Fruit fly (Drosophila melanogaster) whole organism, embryonic: ENCODE results near the gene CG5805.
A peak's percentile ranks its signal among the peaks of the same experiment; 100 is the strongest.

ENCODE experiments used
- Ada2b ChIP-seq: fragments of 200-800 bp; sonication (Bioruptor generic); IDR thresholded peaks from 2 replicates; pipeline ENCODE4 v1.3.6; 2022; ENCODE audit warnings: missing biosample characterization, missing genetic modification characterization
- Adf1 ChIP-seq: fragments of 200-800 bp; sonication (Bioruptor generic); IDR thresholded peaks from 2 replicates; pipeline ENCODE4 v1.3.6; 2022; ENCODE audit warnings: missing biosample characterization, missing genetic modification characterization
- Aef1 ChIP-seq: fragments of 200-800 bp; sonication (Bioruptor generic); IDR thresholded peaks from 3 replicates; pipeline ENCODE4 v1.3.6; 2022; ENCODE audit warnings: missing biosample characterization, missing genetic modification characterization
- B-H2 ChIP-seq: fragments of 200-800 bp; sonication (Bioruptor generic); optimal IDR thresholded peaks from 2 replicates; lab custom pipeline; 2018; ENCODE audit warnings: missing biosample characterization, mild to moderate bottlenecking, missing genetic modification characterization
- CG10979 ChIP-seq: fragments of 200-800 bp; sonication (Bioruptor generic); optimal IDR thresholded peaks from 2 replicates; lab custom pipeline; 2018; ENCODE audit warnings: missing biosample characterization, mild to moderate bottlenecking, missing genetic modification characterization, moderate library complexity
- CG11093 ChIP-seq: fragments of 200-800 bp; sonication (Bioruptor generic); IDR thresholded peaks from 3 replicates; pipeline ENCODE4 v1.3.6; 2022; ENCODE audit warnings: missing biosample characterization, missing genetic modification characterization
- CG11456 ChIP-seq: fragments of 200-800 bp; sonication (Bioruptor generic); IDR thresholded peaks from 3 replicates; pipeline ENCODE4 v1.3.6; 2022; ENCODE audit warnings: missing biosample characterization, missing genetic modification characterization
- CG1233 ChIP-seq: fragments of 200-800 bp; sonication (Bioruptor generic); optimal IDR thresholded peaks from 4 replicates; lab custom pipeline; 2018; ENCODE audit warnings: missing biosample characterization, mild to moderate bottlenecking, missing genetic modification characterization
- CG12744 ChIP-seq: fragments of 200-800 bp; sonication (Bioruptor generic); optimal IDR thresholded peaks from 2 replicates; lab custom pipeline; 2016; ENCODE audit warnings: missing biosample characterization, missing genetic modification characterization
- CG13123 ChIP-seq: fragments of 200-800 bp; sonication (Bioruptor generic); optimal IDR thresholded peaks from 2 replicates; lab custom pipeline; 2016; ENCODE audit warnings: missing biosample characterization, missing genetic modification characterization
- CG13775 ChIP-seq: fragments of 200-800 bp; sonication (Bioruptor generic); optimal IDR thresholded peaks from 3 replicates; lab custom pipeline; 2017; ENCODE audit warnings: missing biosample characterization, mild to moderate bottlenecking, missing genetic modification characterization
- CG14014 ChIP-seq: fragments of 200-800 bp; sonication (Bioruptor generic); IDR thresholded peaks from 2 replicates; pipeline ENCODE4 v1.3.6; 2022; ENCODE audit warnings: missing biosample characterization, missing genetic modification characterization
- CG16815 ChIP-seq: fragments of 200-800 bp; sonication (Bioruptor generic); optimal IDR thresholded peaks from 3 replicates; lab custom pipeline; 2017; ENCODE audit warnings: missing biosample characterization, mild to moderate bottlenecking, missing genetic modification characterization
- CG2120 ChIP-seq: fragments of 200-800 bp; sonication (Bioruptor generic); optimal IDR thresholded peaks from 3 replicates; lab custom pipeline; 2016; ENCODE audit warnings: missing biosample characterization, missing genetic modification characterization
- CG2875 ChIP-seq: fragments of 200-800 bp; sonication (Bioruptor generic); optimal IDR thresholded peaks from 2 replicates; lab custom pipeline; 2017; ENCODE audit warnings: missing biosample characterization, mild to moderate bottlenecking, missing genetic modification characterization, missing genetic modification reagents
- CG30020 ChIP-seq: fragments of 200-800 bp; optimal IDR thresholded peaks from 2 replicates; lab custom pipeline; 2019; ENCODE audit warnings: missing biosample characterization, mild to moderate bottlenecking, missing genetic modification characterization, moderate library complexity
- CG30403 ChIP-seq: fragments of 200-800 bp; sonication (Bioruptor generic); optimal IDR thresholded peaks from 3 replicates; lab custom pipeline; 2016; ENCODE audit warnings: missing biosample characterization, missing genetic modification characterization
- CG3281 ChIP-seq: fragments of 200-800 bp; sonication (Bioruptor generic); optimal IDR thresholded peaks from 3 replicates; lab custom pipeline; 2017; ENCODE audit warnings: missing biosample characterization, mild to moderate bottlenecking, missing genetic modification characterization
- CG6854 ChIP-seq: fragments of 200-800 bp; sonication (Bioruptor generic); optimal IDR thresholded peaks from 3 replicates; lab custom pipeline; 2017; ENCODE audit warnings: missing biosample characterization, mild to moderate bottlenecking, missing genetic modification characterization
- CG7357 ChIP-seq: fragments of 200-800 bp; sonication (Bioruptor generic); IDR thresholded peaks from 3 replicates; pipeline ENCODE4 v1.3.6; 2022; ENCODE audit warnings: missing biosample characterization, missing genetic modification characterization
- CG7786 ChIP-seq: fragments of 200-800 bp; sonication (Bioruptor generic); optimal IDR thresholded peaks from 2 replicates; lab custom pipeline; 2016; ENCODE audit warnings: missing biosample characterization, missing genetic modification characterization
- CG9727 ChIP-seq: fragments of 200-800 bp; sonication (Bioruptor generic); optimal IDR thresholded peaks from 3 replicates; lab custom pipeline; 2017; ENCODE audit warnings: missing biosample characterization, mild to moderate bottlenecking, missing genetic modification characterization
- Camta ChIP-seq: fragments of 200-800 bp; sonication (Bioruptor generic); optimal IDR thresholded peaks from 2 replicates; lab custom pipeline; 2016; ENCODE audit warnings: missing biosample characterization, missing genetic modification characterization
- CkIIα-i1 ChIP-seq: fragments of 200-800 bp; sonication (Bioruptor generic); IDR thresholded peaks from 2 replicates; pipeline ENCODE4 v1.3.6; 2022; ENCODE audit warnings: missing biosample characterization, missing genetic modification characterization
- Dek ChIP-seq: fragments of 200-800 bp; sonication (Bioruptor generic); optimal IDR thresholded peaks from 3 replicates; lab custom pipeline; 2019; ENCODE audit warnings: missing biosample characterization, mild to moderate bottlenecking, missing genetic modification characterization, moderate library complexity
- E2f1 ChIP-seq: fragments of 200-800 bp; sonication (Bioruptor generic); IDR thresholded peaks from 2 replicates; pipeline ENCODE4 v1.3.6; 2022; ENCODE audit warnings: missing biosample characterization, missing genetic modification characterization
- Fer3 ChIP-seq: fragments of 200-800 bp; sonication (Bioruptor generic); optimal IDR thresholded peaks from 2 replicates; lab custom pipeline; 2018; ENCODE audit warnings: missing biosample characterization, mild to moderate bottlenecking, missing genetic modification characterization, moderate library complexity
- Hmr ChIP-seq: fragments of 200-800 bp; sonication (Bioruptor generic); optimal IDR thresholded peaks from 3 replicates; lab custom pipeline; 2017; ENCODE audit warnings: mild to moderate bottlenecking, missing biosample characterization, missing genetic modification reagents, missing genetic modification characterization
- MESR4 ChIP-seq: fragments of 200-800 bp; sonication (Bioruptor generic); optimal IDR thresholded peaks from 2 replicates; lab custom pipeline; 2018; ENCODE audit warnings: missing biosample characterization, mild to moderate bottlenecking, missing genetic modification characterization, moderate library complexity
- Meics ChIP-seq: fragments of 200-800 bp; sonication (Bioruptor generic); optimal IDR thresholded peaks from 2 replicates; lab custom pipeline; 2017; ENCODE audit warnings: missing biosample characterization, mild to moderate bottlenecking, missing genetic modification characterization
- NK7.1 ChIP-seq: fragments of 200-800 bp; sonication (Bioruptor generic); optimal IDR thresholded peaks from 3 replicates; lab custom pipeline; 2016; ENCODE audit warnings: missing biosample characterization, missing genetic modification characterization
- Rx ChIP-seq: fragments of 200-800 bp; sonication (Bioruptor generic); IDR thresholded peaks from 2 replicates; pipeline ENCODE4 v1.3.6; 2022; ENCODE audit warnings: missing biosample characterization, missing genetic modification characterization
- Usf ChIP-seq: fragments of 200-800 bp; sonication (Bioruptor generic); optimal IDR thresholded peaks from 2 replicates; lab custom pipeline; 2017; ENCODE audit warnings: missing genotype, missing biosample characterization, missing genetic modification characterization
- bigmax ChIP-seq: fragments of 200-800 bp; sonication (Bioruptor generic); optimal IDR thresholded peaks from 2 replicates; lab custom pipeline; 2018; ENCODE audit warnings: missing biosample characterization, mild to moderate bottlenecking, missing genetic modification characterization
- chm ChIP-seq: fragments of 200-800 bp; sonication (Bioruptor generic); IDR thresholded peaks from 2 replicates; pipeline ENCODE4 v1.3.6; 2022; ENCODE audit warnings: missing biosample characterization, missing genetic modification characterization
- crol ChIP-seq: fragments of 200-800 bp; sonication (Bioruptor generic); IDR thresholded peaks from 2 replicates; pipeline ENCODE4 v1.3.6; 2022; ENCODE audit warnings: missing biosample characterization, missing genetic modification characterization
- fru ChIP-seq: fragments of >200 bp; optimal IDR thresholded peaks from 2 replicates; lab custom pipeline; 2017
- ftz-f1 ChIP-seq: fragments of 200-800 bp; sonication (Bioruptor generic); optimal IDR thresholded peaks from 2 replicates; lab custom pipeline; 2016; ENCODE audit warnings: missing biosample characterization, missing genetic modification characterization
- gfzf ChIP-seq: fragments of 200-800 bp; sonication (Bioruptor generic); optimal IDR thresholded peaks from 2 replicates; lab custom pipeline; 2016; ENCODE audit warnings: missing biosample characterization, mild to moderate bottlenecking, missing genetic modification characterization, moderate library complexity
- jigr1 ChIP-seq: fragments of 200-800 bp; sonication (Bioruptor generic); IDR thresholded peaks from 3 replicates; pipeline ENCODE4 v1.3.6; 2022; ENCODE audit warnings: missing biosample characterization, missing genetic modification characterization
- odd ChIP-seq: fragments of 200-800 bp; sonication (Bioruptor generic); optimal IDR thresholded peaks from 2 replicates; lab custom pipeline; 2017; ENCODE audit warnings: missing biosample characterization, mild to moderate bottlenecking, missing genetic modification characterization
- pzg ChIP-seq: fragments of 200-800 bp; sonication (Bioruptor generic); optimal IDR thresholded peaks from 3 replicates; lab custom pipeline; 2018; ENCODE audit warnings: missing biosample characterization, mild to moderate bottlenecking, missing genetic modification characterization, moderate library complexity
- run ChIP-seq: fragments of 200-800 bp; sonication (Bioruptor generic); optimal IDR thresholded peaks from 3 replicates; lab custom pipeline; 2018; ENCODE audit warnings: missing biosample characterization, mild to moderate bottlenecking, missing genetic modification characterization
- slbo ChIP-seq: fragments of 200-800 bp; sonication (Bioruptor generic); IDR thresholded peaks from 2 replicates; pipeline ENCODE4 v1.3.6; 2022; ENCODE audit warnings: missing biosample characterization, missing genetic modification characterization
- stc ChIP-seq: fragments of 200-800 bp; sonication (Bioruptor generic); IDR thresholded peaks from 2 replicates; pipeline ENCODE4 v1.3.6; 2022; ENCODE audit warnings: missing biosample characterization, missing genetic modification characterization
- vnd ChIP-seq: fragments of 200-800 bp; sonication (Bioruptor generic); IDR thresholded peaks from 3 replicates; pipeline ENCODE4 v1.3.6; 2022; ENCODE audit warnings: missing biosample characterization, missing genetic modification characterization; ENCODE audit not compliant: partially characterized antibody
- vvl ChIP-seq: fragments of 200-800 bp; sonication (Bioruptor generic); IDR thresholded peaks from 2 replicates; pipeline ENCODE4 v1.3.6; 2022; ENCODE audit warnings: missing biosample characterization, missing genetic modification characterization
- zfh1 ChIP-seq: fragments of 200-800 bp; sonication (Bioruptor generic); IDR thresholded peaks from 3 replicates; pipeline ENCODE4 v1.3.6; 2022; ENCODE audit warnings: missing biosample characterization, missing genetic modification characterization

Gene CG5805

DNA sequence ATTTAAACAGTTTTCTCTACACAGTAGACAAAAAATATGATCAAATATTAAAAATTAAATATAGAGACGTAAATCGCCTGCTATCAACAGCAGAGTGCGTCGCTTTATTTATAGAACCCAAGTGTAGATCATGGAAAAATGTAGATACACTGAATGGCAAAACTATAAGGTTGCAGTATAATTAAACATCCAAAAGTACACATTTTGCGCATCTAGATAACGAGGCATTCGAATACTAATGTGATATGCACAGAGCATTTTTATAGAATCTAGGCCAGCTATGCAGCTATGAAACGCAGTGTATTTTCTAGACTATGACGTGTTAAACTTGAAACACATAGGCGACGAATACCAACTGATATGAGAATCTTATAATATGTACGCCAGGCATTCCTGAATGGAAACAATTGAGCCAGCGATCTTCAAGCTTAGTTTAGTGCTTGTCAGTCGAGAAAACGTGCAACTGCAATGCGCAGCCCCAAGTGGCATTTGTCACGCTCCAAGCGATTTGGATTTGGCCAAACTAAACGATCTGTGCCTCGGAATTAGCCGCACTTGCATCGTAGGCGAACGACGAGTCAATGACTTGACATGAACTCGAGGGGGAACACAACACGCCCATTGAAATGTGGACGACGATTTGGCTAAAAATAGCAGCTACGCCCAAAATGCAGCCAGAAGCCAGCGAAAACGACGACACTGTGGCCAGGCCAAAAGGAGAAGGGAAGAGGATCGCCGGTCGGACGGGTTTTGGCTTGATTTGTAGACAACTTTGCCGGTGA lies 23.8 kb upstream of the CG5805 start (continued):
- TF ChIP-seq zfh1 (GFP tag; lab: Robert Waterston, UW) (peak; percentile 87), CG13775 (peak; percentile 75), CG30403 (GFP tag; lab: Kevin White, UChicago) (peak; percentile 80), CG30020 (tag; lab: Kevin White, UChicago) (peak; percentile 41), CG3281 (peak; percentile 88), vvl (GFP tag; lab: Robert Waterston, UW) (peak; percentile 95), CG9727 (GFP tag; lab: Kevin White, UChicago) (peak; percentile 71), E2f1 (peak; percentile 87), Aef1 (GFP tag; lab: Robert Waterston, UW) (peak; percentile 89), CG7357 (GFP tag; lab: Robert Waterston, UW) (peak; percentile 79), CG13123 (GFP tag; lab: Kevin White, UChicago) (peak; percentile 73), Usf (GFP tag; lab: Kevin White, UChicago) (peak; percentile 60), Dek (tag; lab: Kevin White, UChicago) (peak; percentile 87), CG11456 (GFP tag; lab: Robert Waterston, UW) (peak; percentile 92), fru (no peak), crol (GFP tag; lab: Robert Waterston, UW) (0 out of 2 replicates have a peak, but pooled peaks have one; percentile 21), B-H2 (GFP tag; lab: Kevin White, UChicago) (peak; percentile 80), Adf1 (GFP tag; lab: Robert Waterston, UW) (peak; percentile 65), odd (GFP tag; lab: Kevin White, UChicago) (peak; percentile 81)

DNA sequence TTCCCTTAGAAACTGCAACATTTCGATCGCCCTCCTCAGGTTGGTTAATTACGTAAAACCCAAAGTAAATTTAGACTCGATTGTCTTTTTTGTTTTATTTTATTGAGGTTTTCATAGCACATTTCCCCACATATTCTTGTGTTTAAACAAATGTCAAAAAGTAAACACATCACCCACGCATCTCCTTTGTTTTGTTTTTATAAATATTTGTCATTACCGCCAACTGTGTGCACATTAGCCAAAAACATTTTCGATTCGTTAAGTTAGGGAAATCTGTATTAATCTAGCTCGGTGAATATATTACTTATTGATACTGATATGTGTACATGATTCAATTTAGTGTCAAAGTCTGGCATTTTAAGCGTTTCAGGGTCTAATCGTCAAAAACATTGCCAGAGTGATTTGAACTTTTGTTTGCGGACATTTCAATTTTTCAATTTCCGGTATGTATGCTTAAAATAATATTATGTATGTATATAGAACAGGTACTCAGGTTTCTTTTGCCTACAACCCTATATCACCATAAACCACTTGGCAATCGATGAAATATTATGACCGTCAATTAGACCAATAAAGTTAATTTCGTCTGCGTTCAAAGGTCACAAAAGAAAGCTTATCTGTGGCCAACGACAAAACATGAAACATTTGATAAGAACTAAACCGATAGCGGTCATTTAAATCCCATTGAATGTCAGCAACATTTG lies 22.5 kb upstream of the CG5805 start:
- TF ChIP-seq CG13123 (GFP tag; lab: Kevin White, UChicago) (no peak), Hmr (GFP tag; lab: Kevin White, UChicago) (no peak), CG2875 (GFP tag; lab: Kevin White, UChicago) (peak; percentile 70), Fer3 (tag; lab: Kevin White, UChicago) (no peak), CG7357 (GFP tag; lab: Robert Waterston, UW) (no peak), chm (no peak), pzg (GFP tag; lab: Kevin White, UChicago) (no peak), MESR4 (GFP tag; lab: Kevin White, UChicago) (no peak), CG11093 (GFP tag; lab: Robert Waterston, UW) (no peak), Meics (GFP tag; lab: Kevin White, UChicago) (no peak), Camta (GFP tag; lab: Kevin White, UChicago) (peak; percentile 19), vnd (GFP tag; lab: Robert Waterston, UW) (no peak), run (tag; lab: Kevin White, UChicago) (peak; percentile 52), CG12744 (GFP tag; lab: Kevin White, UChicago) (peak; percentile 10), CkIIα-i1 (GFP tag; lab: Robert Waterston, UW) (no peak), Rx (no peak), ftz-f1 (GFP tag; lab: Kevin White, UChicago) (no peak), jigr1 (no peak), B-H2 (GFP tag; lab: Kevin White, UChicago) (no peak), CG14014 (GFP tag; lab: Robert Waterston, UW) (peak; percentile 25; the same call in 1 of the 2 replicates), CG10979 (peak; percentile 13), CG1233 (peak; percentile 74), slbo (no peak), Ada2b (GFP tag; lab: Robert Waterston, UW) (no peak), CG2120 (GFP tag; lab: Kevin White, UChicago) (no peak), gfzf (GFP tag; lab: Kevin White, UChicago) (no peak), CG16815 (GFP tag; lab: Kevin White, UChicago) (no peak), bigmax (GFP tag; lab: Kevin White, UChicago) (peak; percentile 12), stc (no peak), NK7.1 (GFP tag; lab: Kevin White, UChicago) (no peak), CG6854 (GFP tag; lab: Kevin White, UChicago) (peak; percentile 48), CG7786 (GFP tag; lab: Kevin White, UChicago) (no peak)
